Worm (Caenorhabditis elegans) whole organism, early embryonic: ENCODE data around the gene srh-38.

Source experiments
- B0310.2 ChIP-seq: sonication (generic microtip); optimal IDR thresholded peaks from 2 replicates; lab custom pipeline; 2016; ENCODE audit warnings: mild to moderate bottlenecking, missing genetic modification characterization, missing compliant biosample characterization
- F13C5.2 ChIP-seq: sonication (generic microtip); optimal IDR thresholded peaks from 2 replicates; lab custom pipeline; 2017; ENCODE audit warnings: mild to moderate bottlenecking, missing genetic modification characterization, inconsistent platforms, missing compliant biosample characterization
- aly-1 ChIP-seq: sonication (generic microtip); optimal IDR thresholded peaks from 2 replicates; lab custom pipeline; 2016; ENCODE audit warnings: missing genetic modification characterization, missing compliant biosample characterization
- ama-1 ChIP-seq: fragments of 150-350 bp; optimal IDR thresholded peaks from 2 replicates; lab custom pipeline; 2014
- ceh-13 ChIP-seq: fragments of 200-800 bp; sonication (Bioruptor generic); optimal IDR thresholded peaks from 2 replicates; lab custom pipeline; 2018; ENCODE audit warnings: mild to moderate bottlenecking, missing genetic modification characterization, missing compliant biosample characterization
- ceh-36 ChIP-seq: sonication (generic microtip); optimal IDR thresholded peaks from 2 replicates; lab custom pipeline; 2016; ENCODE audit warnings: missing genetic modification characterization, inconsistent platforms, missing compliant biosample characterization
- ets-7 ChIP-seq: sonication (generic microtip); optimal IDR thresholded peaks from 2 replicates; lab custom pipeline; 2016; ENCODE audit warnings: missing genotype, missing genetic modification characterization, missing compliant biosample characterization
- flt-1 ChIP-seq: fragments of 200-800 bp; sonication (Bioruptor generic); IDR thresholded peaks from 2 replicates; pipeline ENCODE4 v1.3.6; 2022; ENCODE audit warnings: missing genetic modification characterization, missing compliant biosample characterization
- hmbx-1 ChIP-seq: sonication (generic microtip); optimal IDR thresholded peaks from 2 replicates; lab custom pipeline; 2016; ENCODE audit warnings: mild to moderate bottlenecking, missing genetic modification characterization, missing compliant biosample characterization
- hmg-4 ChIP-seq: fragments of 200-800 bp; sonication (Bioruptor generic); optimal IDR thresholded peaks from 2 replicates; lab custom pipeline; 2018; ENCODE audit warnings: mild to moderate bottlenecking, missing genetic modification characterization, missing compliant biosample characterization
- hnd-1 ChIP-seq: sonication (generic microtip); optimal IDR thresholded peaks from 2 replicates; lab custom pipeline; 2016; ENCODE audit warnings: missing genetic modification characterization, missing compliant biosample characterization
- pes-1 ChIP-seq: fragments of 200-800 bp; sonication (Bioruptor generic); IDR thresholded peaks from 2 replicates; pipeline ENCODE4 v1.3.6; 2022; ENCODE audit warnings: missing genetic modification reagents, missing genetic modification characterization, missing compliant biosample characterization
- scrt-1 ChIP-seq: fragments of 200-800 bp; sonication (Bioruptor generic); IDR thresholded peaks from 2 replicates; pipeline ENCODE4 v1.3.6; 2022; ENCODE audit warnings: missing genetic modification characterization, missing compliant biosample characterization
- sea-1 ChIP-seq: fragments of 200-800 bp; sonication (Bioruptor generic); conservative IDR thresholded peaks from 2 replicates; pipeline ENCODE4 v1.3.6; 2022; ENCODE audit warnings: missing genetic modification characterization, missing compliant biosample characterization
- tbx-11 ChIP-seq: fragments of 200-800 bp; sonication (Bioruptor generic); IDR thresholded peaks from 2 replicates; pipeline ENCODE4 v1.3.6; 2022; ENCODE audit warnings: missing genetic modification characterization, missing compliant biosample characterization
- tbx-37 ChIP-seq: fragments of 200-800 bp; sonication (Bioruptor generic); conservative IDR thresholded peaks from 2 replicates; pipeline ENCODE4 v1.3.6; 2022; ENCODE audit warnings: missing genetic modification reagents, missing genetic modification characterization, missing compliant biosample characterization
- tra-4 ChIP-seq: sonication (generic microtip); optimal IDR thresholded peaks from 2 replicates; lab custom pipeline; 2017; ENCODE audit warnings: missing genetic modification characterization, missing compliant biosample characterization

Gene srh-38

DNA sequence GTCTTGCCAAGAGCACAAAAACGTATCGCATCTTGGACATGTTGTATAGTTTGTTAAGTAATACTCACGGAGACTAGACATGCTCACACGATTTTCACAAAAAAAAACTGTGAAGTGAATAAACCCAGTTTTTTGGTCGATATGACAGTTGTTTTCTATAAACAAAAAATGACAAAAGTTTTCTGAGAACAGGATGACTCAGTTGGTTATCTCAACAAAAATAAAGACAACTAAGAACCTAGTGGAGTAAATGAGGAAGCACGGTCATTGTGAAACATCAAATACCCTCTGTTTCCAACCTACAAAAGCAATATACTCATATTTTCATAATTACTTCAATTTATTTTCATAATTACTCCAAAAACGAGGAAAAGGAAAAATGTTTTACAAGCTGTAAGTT, 23.1 kb upstream of the srh-38 start, which contains the start of gene srh-87:
Gene srh-87 (minus strand): TSS at position 101 of the 400 bp plus-strand sequence.
- no peak for TF ChIP-seq aly-1 (tag; lab: Kevin White, UChicago)
- no peak for TF ChIP-seq pes-1 (GFP tag; lab: Robert Waterston, UW)
- no peak for TF ChIP-seq tra-4 (tag; lab: Kevin White, UChicago)
- no peak for TF ChIP-seq tbx-11
- TF ChIP-seq B0310.2 (tag; lab: Kevin White, UChicago) = no peak
- TF ChIP-seq F13C5.2 (tag; lab: Kevin White, UChicago) = no peak
- no peak for TF ChIP-seq hmbx-1 (tag; lab: Kevin White, UChicago)
- no peak for TF ChIP-seq ceh-13 (GFP tag; lab: Kevin White, UChicago)
- TF ChIP-seq sea-1 (GFP tag; lab: Robert Waterston, UW) = no peak
- no peak for TF ChIP-seq hnd-1 (tag; lab: Kevin White, UChicago)
- no peak for TF ChIP-seq scrt-1
- no peak for TF ChIP-seq ceh-36 (tag; lab: Kevin White, UChicago)
- TF ChIP-seq flt-1 (GFP tag; lab: Robert Waterston, UW) = no peak

DNA sequence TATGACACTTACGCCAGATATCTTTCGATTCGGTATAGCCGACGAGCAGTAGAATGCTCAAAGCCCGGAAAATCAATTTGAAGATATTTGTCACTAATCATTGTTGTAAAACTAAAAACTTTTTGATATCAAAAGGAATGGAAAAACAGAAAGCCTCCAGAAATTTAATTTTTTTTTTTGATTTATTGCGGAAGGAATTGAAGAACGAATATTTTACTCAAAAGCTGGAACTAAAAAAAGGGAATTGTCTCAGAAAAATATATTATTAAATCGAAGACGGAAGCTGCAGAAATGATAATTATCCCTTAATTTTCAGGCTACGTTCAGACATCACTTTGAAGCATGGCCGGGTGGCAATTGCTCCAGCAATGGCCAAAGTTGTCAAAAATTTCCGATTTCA, 21.4 kb upstream of the srh-38 start, which contains the start of gene srw-137:
Gene srw-137 (minus strand): TSS at position 101 of the 400 bp plus-strand sequence.
- no peak for TF ChIP-seq tbx-37
- no peak for TF ChIP-seq flt-1 (GFP tag; lab: Robert Waterston, UW)
- TF ChIP-seq ama-1 (lab: Kevin White, UChicago) = no peak
- TF ChIP-seq ceh-36 (tag; lab: Kevin White, UChicago) = no peak
- TF ChIP-seq ceh-13 (GFP tag; lab: Kevin White, UChicago) = no peak
- TF ChIP-seq aly-1 (tag; lab: Kevin White, UChicago) = no peak
- TF ChIP-seq tbx-11 = no peak
- TF ChIP-seq F13C5.2 (tag; lab: Kevin White, UChicago) = no peak
- no peak for TF ChIP-seq sea-1 (GFP tag; lab: Robert Waterston, UW)
- TF ChIP-seq scrt-1 = no peak

DNA sequence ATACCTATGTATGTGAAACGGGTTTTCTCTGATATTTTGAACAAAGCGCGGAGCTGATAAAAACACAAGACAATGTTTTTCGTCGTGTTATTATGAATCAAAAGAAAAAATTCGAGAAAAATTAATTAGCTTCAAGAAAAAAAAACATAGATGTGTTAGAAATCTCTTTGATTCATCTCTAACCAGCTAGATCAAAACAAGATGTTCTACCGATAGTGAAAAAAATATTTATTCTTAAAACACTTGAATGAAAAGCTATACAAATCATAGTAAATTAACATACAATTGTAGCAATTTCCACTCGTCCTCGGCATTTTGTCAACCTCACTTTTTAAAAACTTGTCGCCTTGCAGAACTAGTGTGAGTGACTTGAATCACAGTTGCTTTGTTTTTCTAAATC, 19.8 kb upstream of the srh-38 start:
- TF ChIP-seq ama-1 (lab: Kevin White, UChicago) (no peak), aly-1 (tag; lab: Kevin White, UChicago) (no peak), scrt-1 (no peak), B0310.2 (tag; lab: Kevin White, UChicago) (no peak), tbx-37 (no peak), hmg-4 (GFP tag; lab: Kevin White, UChicago) (no peak), ceh-13 (GFP tag; lab: Kevin White, UChicago) (no peak), pes-1 (GFP tag; lab: Robert Waterston, UW) (no peak), flt-1 (GFP tag; lab: Robert Waterston, UW) (no peak), tra-4 (tag; lab: Kevin White, UChicago) (no peak), F13C5.2 (tag; lab: Kevin White, UChicago) (no peak), hnd-1 (tag; lab: Kevin White, UChicago) (no peak), ets-7 (tag; lab: Kevin White, UChicago) (no peak), ceh-36 (tag; lab: Kevin White, UChicago) (no peak), sea-1 (GFP tag; lab: Robert Waterston, UW) (no peak), hmbx-1 (tag; lab: Kevin White, UChicago) (no peak), tbx-11 (no peak)

- TF ChIP-seq tbx-37 (no peak), ama-1 (lab: Kevin White, UChicago) (no peak), hnd-1 (tag; lab: Kevin White, UChicago) (no peak), pes-1 (GFP tag; lab: Robert Waterston, UW) (no peak), hmbx-1 (tag; lab: Kevin White, UChicago) (no peak), flt-1 (GFP tag; lab: Robert Waterston, UW) (no peak), scrt-1 (no peak), tra-4 (tag; lab: Kevin White, UChicago) (no peak), tbx-11 (no peak), sea-1 (GFP tag; lab: Robert Waterston, UW) (no peak), B0310.2 (tag; lab: Kevin White, UChicago) (no peak), ceh-36 (tag; lab: Kevin White, UChicago) (no peak), F13C5.2 (tag; lab: Kevin White, UChicago) (no peak), aly-1 (tag; lab: Kevin White, UChicago) (no peak), ets-7 (tag; lab: Kevin White, UChicago) (no peak), ceh-13 (GFP tag; lab: Kevin White, UChicago) (no peak), hmg-4 (GFP tag; lab: Kevin White, UChicago) (no peak)
Observed at ce11 chrV:2941405-2941804, 18.9 kb upstream of the srh-38 start, which contains the start of gene srw-143. TSS of gene srw-143 (minus strand) at chrV:2941505.

- TF ChIP-seq tra-4 (tag; lab: Kevin White, UChicago) = no peak
- TF ChIP-seq flt-1 (GFP tag; lab: Robert Waterston, UW) = no peak
- TF ChIP-seq F13C5.2 (tag; lab: Kevin White, UChicago) = no peak
- TF ChIP-seq hnd-1 (tag; lab: Kevin White, UChicago) = no peak
- TF ChIP-seq tbx-37 = no peak
- TF ChIP-seq hmbx-1 (tag; lab: Kevin White, UChicago) = no peak
- no peak for TF ChIP-seq ceh-36 (tag; lab: Kevin White, UChicago)
- TF ChIP-seq aly-1 (tag; lab: Kevin White, UChicago) = no peak
- TF ChIP-seq ceh-13 (GFP tag; lab: Kevin White, UChicago) = no peak
Observed at ce11 chrV:2938497-2938896, 16.0 kb upstream of the srh-38 start, which contains the start of gene srw-141. TSS of gene srw-141 (minus strand) at chrV:2938597.

DNA sequence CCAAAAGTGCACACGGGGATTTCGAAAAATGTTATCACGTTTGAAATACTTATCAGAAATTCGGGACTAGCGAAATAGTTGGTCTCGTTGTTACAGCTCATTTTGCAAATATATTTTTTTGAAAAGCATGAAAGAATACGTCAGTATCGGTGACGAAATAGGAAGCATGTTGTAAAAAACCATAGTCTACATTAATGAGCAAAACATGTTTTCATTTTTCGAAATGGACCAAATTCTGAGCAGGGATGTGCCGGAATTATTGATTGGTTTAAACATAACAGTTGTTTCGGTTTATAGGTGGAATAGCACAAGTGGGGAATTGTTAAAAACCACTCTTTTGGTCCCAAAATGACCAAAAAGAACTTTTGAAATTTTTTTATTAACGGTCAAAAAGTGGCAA, 11.6 kb upstream of the srh-38 start, which contains the start of gene srh-247:
Gene srh-247 (minus strand): TSS at position 101 of the 400 bp plus-strand sequence.
- TF ChIP-seq ama-1 (lab: Kevin White, UChicago) (no peak), hmbx-1 (tag; lab: Kevin White, UChicago) (no peak), ets-7 (tag; lab: Kevin White, UChicago) (no peak), B0310.2 (tag; lab: Kevin White, UChicago) (no peak), tbx-11 (no peak), sea-1 (GFP tag; lab: Robert Waterston, UW) (no peak), scrt-1 (no peak), flt-1 (GFP tag; lab: Robert Waterston, UW) (no peak), hmg-4 (GFP tag; lab: Kevin White, UChicago) (no peak), ceh-36 (tag; lab: Kevin White, UChicago) (no peak), hnd-1 (tag; lab: Kevin White, UChicago) (no peak)
